Worm (Caenorhabditis elegans) whole organism, young adult: ENCODE data around the gene C25E10.12.

ENCODE experiments used
- B0035.1 ChIP-seq: sonication (generic microtip); optimal IDR thresholded peaks from 2 replicates; lab custom pipeline; 2016; ENCODE audit warnings: missing genetic modification characterization, mild to moderate bottlenecking, missing compliant biosample characterization, missing genotype, missing genetic modification reagents
- B0261.1 ChIP-seq: sonication (generic microtip); optimal IDR thresholded peaks from 2 replicates; lab custom pipeline; 2016; ENCODE audit warnings: mild to moderate bottlenecking, missing genetic modification characterization, moderate library complexity, missing compliant biosample characterization
- B0336.3 ChIP-seq: fragments of 200-800 bp; sonication (Bioruptor generic); IDR thresholded peaks from 2 replicates; pipeline ENCODE4 v1.3.6; 2022; ENCODE audit warnings: missing genetic modification characterization, missing compliant biosample characterization
- F23B12.7 ChIP-seq: sonication (generic microtip); optimal IDR thresholded peaks from 2 replicates; lab custom pipeline; 2017; ENCODE audit warnings: missing genetic modification characterization, mild to moderate bottlenecking, missing compliant biosample characterization, antibody characterized with exemption, moderate library complexity; ENCODE audit not compliant: insufficient read depth
- F39B2.1 ChIP-seq: fragments of 200-800 bp; sonication (Bioruptor generic); IDR thresholded peaks from 2 replicates; pipeline ENCODE4 v1.3.6; 2022; ENCODE audit warnings: missing genetic modification reagents, missing genetic modification characterization, missing compliant biosample characterization
- Y56A3A.18 ChIP-seq: fragments of 200-800 bp; sonication (Bioruptor generic); IDR thresholded peaks from 2 replicates; pipeline ENCODE4 v1.3.6; 2022; ENCODE audit warnings: missing genetic modification reagents, missing genetic modification characterization, missing compliant biosample characterization
- Y67H2A.10 ChIP-seq: fragments of 200-800 bp; sonication (Bioruptor generic); conservative IDR thresholded peaks from 2 replicates; pipeline ENCODE4 v1.3.6; 2022; ENCODE audit warnings: missing genetic modification reagents, missing genetic modification characterization, missing compliant biosample characterization
- atf-7 ChIP-seq: sonication (generic microtip); optimal IDR thresholded peaks from 2 replicates; lab custom pipeline; 2017; ENCODE audit warnings: mild to moderate bottlenecking, missing genetic modification characterization, missing compliant biosample characterization
- attf-5 ChIP-seq: fragments of 200-800 bp; sonication (Bioruptor generic); optimal IDR thresholded peaks from 2 replicates; lab custom pipeline; 2018; ENCODE audit warnings: mild to moderate bottlenecking, missing genetic modification characterization, missing compliant biosample characterization
- ccch-3 ChIP-seq: fragments of 200-800 bp; sonication (Bioruptor generic); optimal IDR thresholded peaks from 2 replicates; lab custom pipeline; 2018; ENCODE audit warnings: mild to moderate bottlenecking, missing genetic modification characterization, missing compliant biosample characterization
- cebp-1 ChIP-seq, 2 experiments: fragments of 200-800 bp in 1 of 2; sonication (Bioruptor generic) in 1 of 2; sonication (generic microtip) in 1 of 2; IDR thresholded peaks in 1 of 2; optimal IDR thresholded peaks in 1 of 2; 2 replicates each; pipeline versions ENCODE4 v1.3.6 to Lab custom; 2017 to 2022; ENCODE audit warnings: missing compliant biosample characterization in 2 of 2, missing genetic modification characterization in 2 of 2, mild to moderate bottlenecking in 1 of 2, missing genetic modification reagents in 1 of 2, moderate library complexity in 1 of 2
- ceh-40 ChIP-seq: fragments of 200-800 bp; sonication (Bioruptor generic); IDR thresholded peaks from 2 replicates; pipeline ENCODE4 v1.3.6; 2022; ENCODE audit warnings: missing genetic modification characterization, missing compliant biosample characterization
- ceh-91 ChIP-seq: fragments of 200-800 bp; sonication (Bioruptor generic); IDR thresholded peaks from 2 replicates; pipeline ENCODE4 v1.3.6; 2022; ENCODE audit warnings: missing genetic modification reagents, missing genetic modification characterization, missing compliant biosample characterization
- dox-1 ChIP-seq: fragments of 200-800 bp; sonication (Bioruptor generic); IDR thresholded peaks from 2 replicates; pipeline ENCODE4 v1.3.6; 2022; ENCODE audit warnings: missing genetic modification reagents, missing genetic modification characterization, missing compliant biosample characterization
- egl-44 ChIP-seq: fragments of 200-800 bp; sonication (Bioruptor generic); IDR thresholded peaks from 2 replicates; pipeline ENCODE4 v1.3.6; 2022; ENCODE audit warnings: missing genetic modification reagents, missing genetic modification characterization, missing compliant biosample characterization
- lag-1 ChIP-seq: fragments of 200-800 bp; sonication (Bioruptor generic); IDR thresholded peaks from 2 replicates; pipeline ENCODE4 v1.3.6; 2022; ENCODE audit warnings: missing genetic modification reagents, missing genetic modification characterization, missing compliant biosample characterization
- let-607 ChIP-seq, 2 experiments: fragments of 200-800 bp in 1 of 2; sonication (Bioruptor generic) in 1 of 2; sonication (generic microtip) in 1 of 2; optimal IDR thresholded peaks; 2 replicates each; lab custom pipeline; 2016 to 2018; ENCODE audit warnings: mild to moderate bottlenecking in 2 of 2, missing compliant biosample characterization in 2 of 2, missing genetic modification characterization in 2 of 2, moderate library complexity in 2 of 2, missing genotype in 1 of 2
- madf-10 ChIP-seq: sonication (generic microtip); optimal IDR thresholded peaks from 2 replicates; lab custom pipeline; 2016; ENCODE audit warnings: mild to moderate bottlenecking, missing genetic modification characterization, missing compliant biosample characterization
- madf-3 ChIP-seq: fragments of 200-800 bp; sonication (Bioruptor generic); IDR thresholded peaks from 2 replicates; pipeline ENCODE4 v1.3.6; 2022; ENCODE audit warnings: missing genetic modification reagents, missing genetic modification characterization, missing compliant biosample characterization
- madf-6 ChIP-seq: fragments of 200-800 bp; sonication (Bioruptor generic); IDR thresholded peaks from 2 replicates; pipeline ENCODE4 v1.3.6; 2022; ENCODE audit warnings: missing genetic modification reagents, missing genetic modification characterization, missing compliant biosample characterization
- nfyb-1 ChIP-seq: fragments of 200-800 bp; sonication (Bioruptor generic); IDR thresholded peaks from 2 replicates; pipeline ENCODE4 v1.3.6; 2022; ENCODE audit warnings: missing genetic modification reagents, missing genetic modification characterization, missing compliant biosample characterization
- nhr-179 ChIP-seq: sonication (generic microtip); optimal IDR thresholded peaks from 2 replicates; lab custom pipeline; 2016; ENCODE audit warnings: mild to moderate bottlenecking, missing genetic modification characterization, missing compliant biosample characterization
- nhr-80 ChIP-seq: sonication (generic microtip); optimal IDR thresholded peaks from 2 replicates; lab custom pipeline; 2016; ENCODE audit warnings: missing genetic modification characterization, missing compliant biosample characterization
- nhr-90 ChIP-seq: sonication (generic microtip); optimal IDR thresholded peaks from 2 replicates; lab custom pipeline; 2016; ENCODE audit warnings: missing genotype, mild to moderate bottlenecking, missing genetic modification characterization, missing compliant biosample characterization
- pbrm-1 ChIP-seq: fragments of 200-800 bp; sonication (Bioruptor generic); IDR thresholded peaks from 2 replicates; pipeline ENCODE4 v1.3.6; 2022; ENCODE audit warnings: missing genetic modification reagents, missing genetic modification characterization, missing compliant biosample characterization
- rcor-1 ChIP-seq: fragments of 200-800 bp; sonication (Bioruptor generic); IDR thresholded peaks from 2 replicates; pipeline ENCODE4 v1.3.6; 2022; ENCODE audit warnings: missing genetic modification reagents, missing genetic modification characterization, missing compliant biosample characterization
- rec-8 ChIP-seq, 2 experiments: sonication (generic microtip); optimal IDR thresholded peaks; 2 replicates each; lab custom pipeline; 2016; ENCODE audit warnings: mild to moderate bottlenecking in 2 of 2, missing genetic modification characterization in 2 of 2, missing genetic modification reagents in 2 of 2, missing genotype in 2 of 2, missing biosample characterization in 1 of 2, missing compliant biosample characterization in 1 of 2, moderate library complexity in 1 of 2
- sea-2 ChIP-seq: fragments of 200-800 bp; sonication (Bioruptor generic); IDR thresholded peaks from 2 replicates; pipeline ENCODE4 v1.3.6; 2022; ENCODE audit warnings: missing genetic modification characterization, missing compliant biosample characterization
- snpc-4 ChIP-seq, 5 experiments: fragments of 150-350 bp in 1 of 5; sonication (generic microtip) in 4 of 5; optimal IDR thresholded peaks; 2 replicates each; lab custom pipeline; 2014 to 2018; ENCODE audit warnings: missing genetic modification characterization in 5 of 5, missing biosample characterization in 3 of 5, antibody characterized with exemption in 2 of 5, mild to moderate bottlenecking in 2 of 5, missing compliant biosample characterization in 2 of 5, missing genotype in 2 of 5, moderate library complexity in 2 of 5, missing genetic modification reagents in 1 of 5
- somi-1 ChIP-seq: fragments of 200-800 bp; sonication (Bioruptor generic); optimal IDR thresholded peaks from 2 replicates; lab custom pipeline; 2018; ENCODE audit warnings: mild to moderate bottlenecking, missing genetic modification characterization, missing compliant biosample characterization
- unc-62 ChIP-seq: fragments of 150-350 bp; optimal IDR thresholded peaks from 2 replicates; lab custom pipeline; 2014; ENCODE audit warnings: missing biosample characterization, missing genetic modification reagents, missing genetic modification characterization
- zim-3 ChIP-seq: sonication (generic microtip); optimal IDR thresholded peaks from 2 replicates; lab custom pipeline; 2017; ENCODE audit warnings: mild to moderate bottlenecking, missing genetic modification characterization, moderate library complexity, missing compliant biosample characterization
- ztf-22 ChIP-seq: fragments of 200-800 bp; sonication (Bioruptor generic); optimal IDR thresholded peaks from 2 replicates; lab custom pipeline; 2018; ENCODE audit warnings: mild to moderate bottlenecking, missing genetic modification characterization, moderate library complexity, missing compliant biosample characterization
- ztf-28 ChIP-seq: fragments of 200-800 bp; sonication (Bioruptor generic); IDR thresholded peaks from 2 replicates; pipeline ENCODE4 v1.3.6; 2022; ENCODE audit warnings: missing genetic modification reagents, missing genetic modification characterization, missing compliant biosample characterization

Gene C25E10.12

ce11 chrV:9079965-9080432, 17.8 kb upstream of the C25E10.12 start (continued):
- TF ChIP-seq F39B2.1 (GFP tag; lab: Robert Waterston, UW) = no peak

ce11 chrV:9078815-9079525, 16.7 kb upstream of the C25E10.12 start:
- no peak for TF ChIP-seq B0261.1
- TF ChIP-seq unc-62 = peak; percentile 19
- no peak for TF ChIP-seq nfyb-1 (GFP tag; lab: Robert Waterston, UW)
- TF ChIP-seq egl-44 = no peak
- TF ChIP-seq madf-3 (GFP tag; lab: Robert Waterston, UW) = no peak
- TF ChIP-seq ceh-40 = no peak
- TF ChIP-seq madf-10 (tag; lab: Kevin White, UChicago) = no peak
- no peak for TF ChIP-seq ztf-28 (GFP tag; lab: Robert Waterston, UW)
- no peak for TF ChIP-seq somi-1 (GFP tag; lab: Kevin White, UChicago)
- TF ChIP-seq snpc-4 (GFP tag; optimal IDR thresholded peaks at IDR 0.05; lab: Kevin White, UChicago) = no peak
- peak in 1 of 4 experiments; percentile 1 for TF ChIP-seq snpc-4 (tag; optimal IDR thresholded peaks at IDR 0.05; lab: Kevin White, UChicago)
- TF ChIP-seq dox-1 (GFP tag; lab: Robert Waterston, UW) = peak; percentile 49; the same call in 1 of the 2 replicates
- TF ChIP-seq nhr-179 = no peak
- no peak for TF ChIP-seq sea-2 (GFP tag; lab: Robert Waterston, UW)
- TF ChIP-seq attf-5 (GFP tag; lab: Kevin White, UChicago) = peak; percentile 29
- no peak for TF ChIP-seq B0035.1 (tag; lab: Kevin White, UChicago)
- TF ChIP-seq pbrm-1 (GFP tag; lab: Robert Waterston, UW) = no peak
- TF ChIP-seq ccch-3 (GFP tag; lab: Kevin White, UChicago) = no peak
- TF ChIP-seq zim-3 = no peak
- TF ChIP-seq ztf-22 (GFP tag; lab: Kevin White, UChicago) = no peak
- TF ChIP-seq atf-7 (tag; lab: Kevin White, UChicago) = peak; percentile 50
- no peak for TF ChIP-seq lag-1 (GFP tag; lab: Robert Waterston, UW)
- no peak for TF ChIP-seq madf-6 (GFP tag; lab: Robert Waterston, UW)
- TF ChIP-seq F23B12.7 (tag; lab: Kevin White, UChicago) = no peak
- no peak for TF ChIP-seq Y67H2A.10 (GFP tag; lab: Robert Waterston, UW)
- TF ChIP-seq nhr-80 = peak; percentile 88
- peak in 1 of 2 experiments; percentile 31 for TF ChIP-seq let-607 (tag; optimal IDR thresholded peaks at IDR 0.05; lab: Kevin White, UChicago)
- no peak for TF ChIP-seq rcor-1 (GFP tag; lab: Robert Waterston, UW)
- TF ChIP-seq Y56A3A.18 (GFP tag; lab: Robert Waterston, UW) = no peak
- TF ChIP-seq rec-8 (tag; optimal IDR thresholded peaks at IDR 0.05; lab: Kevin White, UChicago) = no peak
- TF ChIP-seq ceh-91 (GFP tag; lab: Robert Waterston, UW) = no peak
- no peak for TF ChIP-seq cebp-1 (GFP tag; IDR thresholded peaks at IDR 0.05; lab: Robert Waterston, UW)
- peak; percentile 63 for TF ChIP-seq cebp-1 (tag; optimal IDR thresholded peaks at IDR 0.05; lab: Kevin White, UChicago)
- TF ChIP-seq nhr-90 (tag; lab: Kevin White, UChicago) = peak; percentile 61
- TF ChIP-seq B0336.3 (GFP tag; lab: Robert Waterston, UW) = 0 out of 2 replicates have a peak, but pooled peaks have one; percentile 22
